Worm (Caenorhabditis elegans): ENCODE results near the gene aexr-2.

DNA sequence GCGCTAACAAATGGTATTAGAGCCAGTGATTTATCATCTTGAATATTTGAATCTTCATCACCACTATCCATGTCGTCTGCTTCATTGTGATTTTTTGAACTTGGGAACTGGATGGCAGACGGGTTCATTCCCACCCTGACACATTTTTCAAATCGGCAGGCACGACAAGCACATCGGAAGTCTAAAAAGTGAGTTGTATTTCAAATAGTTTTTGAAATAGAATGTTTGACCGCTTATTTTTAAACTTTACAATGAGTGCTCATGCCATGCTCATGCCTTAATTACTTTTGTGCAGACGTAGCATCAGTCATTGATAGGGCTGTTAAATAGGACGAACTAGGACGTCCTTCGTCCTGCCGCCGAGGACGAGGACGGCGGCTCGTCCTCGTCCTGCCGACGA is 6.6 kb upstream of the aexr-2 start:
- TF ChIP-seq aly-1 (tag; optimal IDR thresholded peaks at IDR 0.05) (no peak), ama-1 (optimal IDR thresholded peaks at IDR 0.05) (no peak), tbx-37 (GFP tag; conservative IDR thresholded peaks at IDR 0.05) (no peak)

Measured in whole organism, early embryonic.